Fruit fly (Drosophila melanogaster): ENCODE data around the gene Eip63F-1.

Eip63F-1 gene

dm6 chr3L:3940075-3940819 is 4.8 kb upstream of the Eip63F-1 start, which contains the start of gene CG12766:
TSS of gene CG12766 (minus strand) at chr3L:3940125.
- TF ChIP-seq eg (GFP tag; IDR thresholded peaks at IDR 0.05) = peak; percentile 70; the same call in 2 of the 3 replicates
- TF ChIP-seq Sox14 (GFP tag; optimal IDR thresholded peaks at IDR 0.05) = no peak
- TF ChIP-seq CG3919 (GFP tag; optimal IDR thresholded peaks at IDR 0.05) = peak; percentile 9
- no peak for TF ChIP-seq CG11902 (GFP tag; optimal IDR thresholded peaks at IDR 0.05)
- TF ChIP-seq Ets96B (tag; optimal IDR thresholded peaks at IDR 0.05) = peak; percentile 16
- TF ChIP-seq CG9139 (GFP tag; optimal IDR thresholded peaks at IDR 0.05) = no peak
- peak; percentile 81 for TF ChIP-seq Eip78C (GFP tag)
- peak; percentile 10 for TF ChIP-seq svp (GFP tag)
- TF ChIP-seq CG3032 (tag; optimal IDR thresholded peaks at IDR 0.05) = no peak
- TF ChIP-seq CG11294 (GFP tag; IDR thresholded peaks at IDR 0.05) = 0 out of 2 replicates have a peak, but pooled peaks have one; percentile 8
- peak; percentile 52; the same call in 2 of the 3 replicates for TF ChIP-seq CG6163 (GFP tag; IDR thresholded peaks at IDR 0.05)
- TF ChIP-seq dac (GFP tag; optimal IDR thresholded peaks at IDR 0.05) = no peak
- TF ChIP-seq Hr4 (GFP tag; optimal IDR thresholded peaks at IDR 0.05) = peak; percentile 46
- peak; percentile 33; the same call in 1 of the 2 replicates for TF ChIP-seq Gug (GFP tag; IDR thresholded peaks at IDR 0.05)
- peak; percentile 36; the same call in 1 of the 2 replicates for TF ChIP-seq CG15336 (GFP tag; IDR thresholded peaks at IDR 0.05)

- TF ChIP-seq Eip78C (GFP tag) (peak; percentile 36), svp (GFP tag) (peak; percentile 34), lz (GFP tag; optimal IDR thresholded peaks at IDR 0.05) (no peak), Hr38 (GFP tag; optimal IDR thresholded peaks at IDR 0.05) (no peak), Blimp-1 (GFP tag; optimal IDR thresholded peaks at IDR 0.05) (no peak), fkh (GFP tag; optimal IDR thresholded peaks at IDR 0.05) (peak; percentile 82)
Observed at dm6 chr3L:3937806-3938205, 2.4 kb upstream of the Eip63F-1 start, which contains the start of gene CG10866. TSS of gene CG10866 (minus strand) at chr3L:3937992.

dm6 chr3L:3934110-3934509 is 1.3 kb downstream of the Eip63F-1 start:
- TF ChIP-seq dac (GFP tag; optimal IDR thresholded peaks at IDR 0.05) = no peak
- no peak for TF ChIP-seq CG9139 (GFP tag; optimal IDR thresholded peaks at IDR 0.05)
- no peak for TF ChIP-seq net (GFP tag; optimal IDR thresholded peaks at IDR 0.05)
- TF ChIP-seq esn (GFP tag; optimal IDR thresholded peaks at IDR 0.05) = no peak
- TF ChIP-seq eg (GFP tag; IDR thresholded peaks at IDR 0.05) = 0 out of 3 replicates have a peak, but pooled peaks have one; percentile 20
- TF ChIP-seq CG3919 (GFP tag; optimal IDR thresholded peaks at IDR 0.05) = no peak
- no peak for TF ChIP-seq fd59A (GFP tag; optimal IDR thresholded peaks at IDR 0.05)
- TF ChIP-seq CG32006 (GFP tag; optimal IDR thresholded peaks at IDR 0.05) = peak; percentile 44
- TF ChIP-seq Hr4 (GFP tag; optimal IDR thresholded peaks at IDR 0.05) = peak; percentile 1

DNA sequence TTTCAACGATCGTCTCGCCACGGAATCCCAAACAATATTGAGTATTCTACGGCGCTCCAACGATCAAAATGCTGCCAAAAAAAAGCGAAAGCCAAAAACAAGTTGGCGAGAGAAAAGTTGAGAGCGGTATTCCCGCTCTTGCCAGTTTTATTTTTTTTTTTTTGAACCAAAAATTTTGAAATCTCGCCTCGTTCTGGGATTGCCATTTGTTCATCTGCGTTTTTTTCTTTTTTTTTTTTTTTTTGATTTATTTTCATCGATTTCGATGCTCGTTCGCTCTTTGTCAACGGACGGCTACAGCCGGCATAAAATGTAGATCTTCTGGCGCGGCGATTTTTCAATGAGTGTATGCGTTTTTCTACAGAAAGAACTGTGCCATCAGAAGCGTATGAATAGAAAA is 1.8 kb downstream of the Eip63F-1 start:
- TF ChIP-seq CG6854 (GFP tag; optimal IDR thresholded peaks at IDR 0.05) = no peak
- TF ChIP-seq CG34406 (GFP tag; optimal IDR thresholded peaks at IDR 0.05) = no peak
- TF ChIP-seq Hr38 (GFP tag; optimal IDR thresholded peaks at IDR 0.05) = no peak
- peak; percentile 75 for TF ChIP-seq CG15336 (GFP tag; IDR thresholded peaks at IDR 0.05)
- peak; percentile 44 for TF ChIP-seq CG6276 (GFP tag; optimal IDR thresholded peaks at IDR 0.05)
- peak; percentile 86 for TF ChIP-seq eg (GFP tag; IDR thresholded peaks at IDR 0.05)
- peak; percentile 4 for TF ChIP-seq Blimp-1 (GFP tag; optimal IDR thresholded peaks at IDR 0.05)
- peak; percentile 38 for TF ChIP-seq Eip78C (GFP tag)
- no peak for TF ChIP-seq spab (GFP tag; optimal IDR thresholded peaks at IDR 0.05)
- TF ChIP-seq fd85E (GFP tag; optimal IDR thresholded peaks at IDR 0.05) = no peak
- peak; percentile 38 for TF ChIP-seq Eip93F (GFP tag; optimal IDR thresholded peaks at IDR 0.05)
- TF ChIP-seq vri (GFP tag; optimal IDR thresholded peaks at IDR 0.05) = no peak
- no peak for TF ChIP-seq CG7368 (GFP tag; optimal IDR thresholded peaks at IDR 0.05)
- peak; percentile 69 for TF ChIP-seq CG6163 (GFP tag; IDR thresholded peaks at IDR 0.05)
- TF ChIP-seq salr (GFP tag; optimal IDR thresholded peaks at IDR 0.05) = no peak
- no peak for TF ChIP-seq CG11902 (GFP tag; optimal IDR thresholded peaks at IDR 0.05)
- TF ChIP-seq CG8119 (GFP tag; IDR thresholded peaks at IDR 0.05) = peak; percentile 74

All from whole organism, prepupa.